Worm (Caenorhabditis elegans): Measurements from ENCODE around the gene H40L08.2.

DNA sequence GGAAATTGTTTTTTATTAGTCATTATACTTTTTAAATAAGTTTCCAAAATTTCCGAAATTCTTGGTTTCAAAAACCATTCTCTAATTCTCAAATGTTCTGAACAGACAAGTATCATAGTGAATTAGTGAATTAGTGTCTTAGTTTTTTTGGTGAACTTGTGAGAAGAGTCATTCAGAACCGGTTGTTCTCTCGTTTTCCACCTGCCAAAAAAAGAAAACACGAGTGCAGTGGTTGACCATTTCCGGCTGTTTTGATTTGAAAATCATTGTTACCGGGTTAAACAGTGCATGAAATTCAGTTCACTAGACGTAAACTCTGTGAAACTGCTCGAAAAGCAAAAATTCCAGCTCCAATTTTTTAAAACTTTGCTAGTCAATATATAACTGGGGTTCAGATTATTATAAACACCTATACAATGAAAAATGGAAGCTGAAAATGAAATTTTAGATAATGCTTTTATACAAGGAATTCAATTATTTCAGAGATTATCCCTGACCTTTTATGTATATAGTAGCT, 37.8 kb downstream of the H40L08.2 start:
- TF ChIP-seq tra-4 (tag; optimal IDR thresholded peaks at IDR 0.05) (no peak), tbx-11 (GFP tag; IDR thresholded peaks at IDR 0.05) (no peak), hmbx-1 (tag; optimal IDR thresholded peaks at IDR 0.05) (no peak), pes-1 (GFP tag; IDR thresholded peaks at IDR 0.05) (no peak), ama-1 (optimal IDR thresholded peaks at IDR 0.05) (no peak), ets-7 (tag; optimal IDR thresholded peaks at IDR 0.05) (no peak), hmg-4 (GFP tag; optimal IDR thresholded peaks at IDR 0.05) (no peak), F13C5.2 (tag; optimal IDR thresholded peaks at IDR 0.05) (no peak), tbx-37 (GFP tag; conservative IDR thresholded peaks at IDR 0.05) (no peak), scrt-1 (GFP tag; IDR thresholded peaks at IDR 0.05) (no peak), flt-1 (GFP tag; IDR thresholded peaks at IDR 0.05) (no peak), ceh-36 (tag; optimal IDR thresholded peaks at IDR 0.05) (no peak), B0310.2 (tag; optimal IDR thresholded peaks at IDR 0.05) (no peak), sea-1 (GFP tag; conservative IDR thresholded peaks at IDR 0.05) (no peak)
